Worm (Caenorhabditis elegans) whole organism, L2 larva: ENCODE measurements around the gene ZK287.9.

Source experiments
- lin-13 ChIP-seq: fragments of 150-350 bp; optimal IDR thresholded peaks from 2 replicates; lab custom pipeline; 2014; ENCODE audit warnings: missing biosample characterization, missing genetic modification reagents, missing genetic modification characterization
- lin-39 ChIP-seq: fragments of 150-350 bp; optimal IDR thresholded peaks from 2 replicates; lab custom pipeline; 2014; ENCODE audit warnings: missing biosample characterization, missing genetic modification reagents, missing genetic modification characterization
- mdl-1 ChIP-seq, 2 experiments: fragments of 150-350 bp in 1 of 2; sonication (generic microtip) in 1 of 2; optimal IDR thresholded peaks; 2 replicates each; lab custom pipeline; 2017; ENCODE audit warnings: missing biosample characterization in 2 of 2, missing genetic modification characterization in 2 of 2
- nhr-11 ChIP-seq: fragments of 150-350 bp; optimal IDR thresholded peaks from 2 replicates; lab custom pipeline; 2014; ENCODE audit warnings: missing biosample characterization, missing genetic modification characterization
- snpc-4 ChIP-seq: fragments of 150-350 bp; optimal IDR thresholded peaks from 2 replicates; lab custom pipeline; 2014; ENCODE audit warnings: missing biosample characterization, missing genetic modification characterization
- unc-39 ChIP-seq: fragments of 150-350 bp; optimal IDR thresholded peaks from 2 replicates; lab custom pipeline; 2014; ENCODE audit warnings: missing biosample characterization, missing genetic modification characterization

DNA sequence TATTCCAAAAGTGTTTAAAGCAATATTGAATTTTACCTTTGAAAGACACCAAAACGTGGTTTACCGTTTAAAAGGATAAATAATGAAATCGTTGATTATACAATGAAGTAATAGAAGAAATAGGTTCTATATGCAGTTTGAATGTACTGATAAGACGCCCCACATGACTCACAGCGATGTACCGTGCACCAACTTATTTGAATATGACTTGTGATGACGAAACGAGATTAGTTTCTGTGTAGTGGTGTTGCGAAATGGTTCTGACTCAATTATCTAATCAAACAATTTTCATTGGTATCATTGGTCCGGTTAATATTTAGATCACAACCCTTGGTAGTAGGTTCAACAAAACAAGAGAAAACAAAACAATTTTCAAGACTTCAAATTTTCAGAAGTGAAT, 32.0 kb downstream of the ZK287.9 start:
- TF ChIP-seq lin-13 (GFP tag; lab: Kevin White, UChicago), result no peak
- no peak for TF ChIP-seq lin-39 (tag; lab: Kevin White, UChicago)
- TF ChIP-seq nhr-11 (tag; lab: Kevin White, UChicago), result no peak
- TF ChIP-seq snpc-4 (tag; lab: Kevin White, UChicago), result no peak
- TF ChIP-seq mdl-1 (tag; optimal IDR thresholded peaks at IDR 0.05; lab: Kevin White, UChicago), result no peak
- no peak for TF ChIP-seq unc-39
